Fruit fly (Drosophila melanogaster): ENCODE measurements around the gene tant.

The tant gene

DNA sequence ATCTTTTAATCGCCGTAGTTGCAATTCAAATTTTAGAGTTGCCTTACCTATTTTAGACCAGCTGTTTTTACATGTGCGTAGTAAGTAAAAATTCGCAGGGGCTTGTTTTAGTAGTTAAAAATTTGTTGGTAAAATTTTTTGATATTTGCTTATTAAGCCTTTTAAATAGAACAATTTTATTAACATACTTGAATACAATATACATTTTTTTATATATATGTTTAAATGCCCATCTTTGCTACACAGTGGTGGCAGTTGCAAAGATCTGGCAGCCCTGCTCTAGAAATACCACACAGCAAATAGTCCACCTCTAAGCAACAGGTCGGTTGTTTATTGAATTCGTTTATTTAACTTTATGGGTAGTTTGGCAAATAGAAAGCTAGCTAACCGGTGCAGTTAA is 39.8 kb downstream of the tant start, which contains the start of the genes CG10467 and loj (continued):
- TF ChIP-seq NC2α (GFP tag; optimal IDR thresholded peaks at IDR 0.05) (no peak), CG31224 (GFP tag; IDR thresholded peaks at IDR 0.05) (peak; percentile 93), BtbVII (GFP tag; optimal IDR thresholded peaks at IDR 0.05) (peak; percentile 80), CG11696 (GFP tag; IDR thresholded peaks at IDR 0.05) (peak; percentile 78), otp (GFP tag; IDR thresholded peaks at IDR 0.05) (peak; percentile 94), CG32772 (GFP tag; IDR thresholded peaks at IDR 0.05) (peak; percentile 98), Dip2 (GFP tag; IDR thresholded peaks at IDR 0.05) (peak; percentile 56; the same call in 1 of the 2 replicates), Mad (GFP tag; optimal IDR thresholded peaks at IDR 0.05) (peak; percentile 91), CG17361 (GFP tag; IDR thresholded peaks at IDR 0.05) (peak; percentile 93), CG4730 (GFP tag; IDR thresholded peaks at IDR 0.05) (peak; percentile 96), amos (GFP tag; IDR thresholded peaks at IDR 0.05; ENCODE audit: partially characterized antibody) (peak; percentile 70), sima (GFP tag; optimal IDR thresholded peaks at IDR 0.05) (no peak), CG33557 (GFP tag; optimal IDR thresholded peaks at IDR 0.05) (peak; percentile 92), MBD-R2 (GFP tag; IDR thresholded peaks at IDR 0.05) (peak; percentile 99), Sry-β (GFP tag; optimal IDR thresholded peaks at IDR 0.05) (peak; percentile 37), CG7928 (GFP tag; optimal IDR thresholded peaks at IDR 0.05) (peak; percentile 75), CG11456 (GFP tag; IDR thresholded peaks at IDR 0.05) (peak; percentile 98), CG15011 (GFP tag; optimal IDR thresholded peaks at IDR 0.05) (peak; percentile 81), sqz (GFP tag; optimal IDR thresholded peaks at IDR 0.05) (no peak), ssp (GFP tag; IDR thresholded peaks at IDR 0.05) (peak; percentile 93), CG17612 (GFP tag; IDR thresholded peaks at IDR 0.05) (peak; percentile 91), croc (GFP tag; conservative IDR thresholded peaks at IDR 0.05) (peak; percentile 97), CG1529 (GFP tag; optimal IDR thresholded peaks at IDR 0.05) (peak; percentile 82), tin (GFP tag; optimal IDR thresholded peaks at IDR 0.05) (peak; percentile 97), CG4282 (GFP tag; optimal IDR thresholded peaks at IDR 0.05) (peak; percentile 43), h (optimal IDR thresholded peaks at IDR 0.05) (no peak), row (GFP tag; IDR thresholded peaks at IDR 0.05) (peak; percentile 98), NK7.1 (GFP tag; optimal IDR thresholded peaks at IDR 0.05) (no peak), CG12769 (tag; optimal IDR thresholded peaks at IDR 0.05) (no peak), Pdp1 (GFP tag; optimal IDR thresholded peaks at IDR 0.05) (peak; percentile 75 to 90), Rfx (GFP tag; IDR thresholded peaks at IDR 0.05) (peak; percentile 99), ems (GFP tag; optimal IDR thresholded peaks at IDR 0.05) (peak; percentile 88), gcm2 (GFP tag; optimal IDR thresholded peaks at IDR 0.05) (peak; percentile 37), Dll (GFP tag; IDR thresholded peaks at IDR 0.05; ENCODE audit: partially characterized antibody) (peak; percentile 84), CG18599 (GFP tag; optimal IDR thresholded peaks at IDR 0.05) (peak; percentile 94), exex (tag; optimal IDR thresholded peaks at IDR 0.05) (peak; percentile 81), CG6683 (GFP tag; optimal IDR thresholded peaks at IDR 0.05) (peak; percentile 72), pan (optimal IDR thresholded peaks at IDR 0.05) (no peak), pan (GFP tag; optimal IDR thresholded peaks at IDR 0.05 in 1 of 2, IDR thresholded peaks at IDR 0.05 in 1 of 2) (peak in 1 of 2 experiments; percentile 96), Gug (GFP tag; IDR thresholded peaks at IDR 0.05) (peak; percentile 98), Blimp-1 (GFP tag; optimal IDR thresholded peaks at IDR 0.05) (peak; percentile 94), dysf (GFP tag; IDR thresholded peaks at IDR 0.05) (peak; percentile 98), gfzf (GFP tag; optimal IDR thresholded peaks at IDR 0.05) (no peak), sna (GFP tag; IDR thresholded peaks at IDR 0.05; ENCODE audit: partially characterized antibody) (peak; percentile 84), CG4404 (GFP tag; IDR thresholded peaks at IDR 0.05) (peak; percentile 98), CG6813 (GFP tag; optimal IDR thresholded peaks at IDR 0.05) (peak; percentile 80), fu2 (GFP tag; optimal IDR thresholded peaks at IDR 0.05) (peak; percentile 76), CG3847 (GFP tag; IDR thresholded peaks at IDR 0.05) (peak; percentile 98), hkb (optimal IDR thresholded peaks at IDR 0.05) (no peak), hkb (GFP tag; IDR thresholded peaks at IDR 0.05) (peak; percentile 90), lov (optimal IDR thresholded peaks at IDR 0.05) (no peak), lov (GFP tag; IDR thresholded peaks at IDR 0.05) (peak; percentile 93; the same call in 2 of the 3 replicates), dimm (GFP tag; IDR thresholded peaks at IDR 0.05) (peak; percentile 91)

Measured in whole organism, embryonic.